Fruit fly (Drosophila melanogaster): ENCODE results near the gene Mi-2.

The Mi-2 gene

dm6 chr3L:19834143-19834794 lies 75.7 kb downstream of the Mi-2 start, which contains the start of the genes trc and CG32221 (continued):
- TF ChIP-seq knrl (GFP tag; IDR thresholded peaks at IDR 0.05; ENCODE audit: partially characterized antibody), result peak; percentile 73
- TF ChIP-seq CG13123 (GFP tag; optimal IDR thresholded peaks at IDR 0.05), result peak; percentile 99
- no peak for TF ChIP-seq Bteb2 (GFP tag; optimal IDR thresholded peaks at IDR 0.05)
- no peak for TF ChIP-seq CG6175 (GFP tag; IDR thresholded peaks at IDR 0.05)
- peak; percentile 74 for TF ChIP-seq Sry-δ (GFP tag; optimal IDR thresholded peaks at IDR 0.05)
- TF ChIP-seq Lim3 (GFP tag; IDR thresholded peaks at IDR 0.05), result no peak
- no peak for TF ChIP-seq D19A (tag; optimal IDR thresholded peaks at IDR 0.05)
- TF ChIP-seq stc (GFP tag; IDR thresholded peaks at IDR 0.05), result 0 out of 2 replicates have a peak, but pooled peaks have one; percentile 23
- TF ChIP-seq CG10654 (GFP tag; optimal IDR thresholded peaks at IDR 0.05), result peak; percentile 10
- TF ChIP-seq ken (GFP tag; IDR thresholded peaks at IDR 0.05), result peak; percentile 53; the same call in 2 of the 3 replicates
- peak; percentile 39 for TF ChIP-seq wek (GFP tag; optimal IDR thresholded peaks at IDR 0.05)
- TF ChIP-seq CG10321 (GFP tag; IDR thresholded peaks at IDR 0.05), result peak; percentile 21; the same call in 1 of the 2 replicates
- TF ChIP-seq chinmo (GFP tag; IDR thresholded peaks at IDR 0.05; ENCODE audit: partially characterized antibody), result no peak
- TF ChIP-seq Dad (GFP tag; optimal IDR thresholded peaks at IDR 0.05), result peak; percentile 14
- no peak for TF ChIP-seq CG7745 (tag; optimal IDR thresholded peaks at IDR 0.05)
- TF ChIP-seq insv (GFP tag; optimal IDR thresholded peaks at IDR 0.05), result peak in 1 of 2 experiments; percentile 47
- peak; percentile 78 for TF ChIP-seq NFAT (GFP tag; IDR thresholded peaks at IDR 0.05)
- no peak for TF ChIP-seq CG10565 (GFP tag; optimal IDR thresholded peaks at IDR 0.05)
- peak; percentile 48 for TF ChIP-seq Sin3A (optimal IDR thresholded peaks at IDR 0.05)
- no peak for TF ChIP-seq gcm2 (GFP tag; optimal IDR thresholded peaks at IDR 0.05)
- TF ChIP-seq CG3163 (GFP tag; optimal IDR thresholded peaks at IDR 0.05), result no peak
- no peak for TF ChIP-seq cato (GFP tag; optimal IDR thresholded peaks at IDR 0.05; ENCODE audit: borderline replicate concordance)
- no peak for TF ChIP-seq wdn (GFP tag; IDR thresholded peaks at IDR 0.05)
- TF ChIP-seq ci (GFP tag; IDR thresholded peaks at IDR 0.05), result peak; percentile 81
- TF ChIP-seq Fer3 (tag; optimal IDR thresholded peaks at IDR 0.05), result no peak
- no peak for TF ChIP-seq B-H1 (GFP tag; IDR thresholded peaks at IDR 0.05)
- TF ChIP-seq Elba2 (GFP tag; optimal IDR thresholded peaks at IDR 0.05), result no peak
- TF ChIP-seq CG7786 (GFP tag; optimal IDR thresholded peaks at IDR 0.05), result no peak
- TF ChIP-seq Spps (tag; optimal IDR thresholded peaks at IDR 0.05), result no peak
- no peak for TF ChIP-seq fru (optimal IDR thresholded peaks at IDR 0.05)
- no peak for TF ChIP-seq h (optimal IDR thresholded peaks at IDR 0.05)
- TF ChIP-seq CG1529 (GFP tag; optimal IDR thresholded peaks at IDR 0.05), result no peak
- peak; percentile 51 for TF ChIP-seq CG6765 (GFP tag; optimal IDR thresholded peaks at IDR 0.05)
- TF ChIP-seq CG8478 (optimal IDR thresholded peaks at IDR 0.05), result no peak
- no peak for TF ChIP-seq Dfd (GFP tag; optimal IDR thresholded peaks at IDR 0.05)
- TF ChIP-seq z (GFP tag; IDR thresholded peaks at IDR 0.05), result no peak
- no peak for TF ChIP-seq CG18476 (GFP tag; optimal IDR thresholded peaks at IDR 0.05)
- no peak for TF ChIP-seq tio (GFP tag; optimal IDR thresholded peaks at IDR 0.05)
- peak; percentile 53; the same call in 2 of the 4 replicates for TF ChIP-seq Gug (GFP tag; IDR thresholded peaks at IDR 0.05)
- TF ChIP-seq pb (GFP tag; optimal IDR thresholded peaks at IDR 0.05), result no peak
- TF ChIP-seq CG34422 (GFP tag; IDR thresholded peaks at IDR 0.05), result peak; percentile 80
- no peak for TF ChIP-seq btn (GFP tag; optimal IDR thresholded peaks at IDR 0.05)
- TF ChIP-seq pzg (GFP tag; optimal IDR thresholded peaks at IDR 0.05), result peak; percentile 88
- TF ChIP-seq MESR4 (GFP tag; optimal IDR thresholded peaks at IDR 0.05), result peak; percentile 89
- TF ChIP-seq CG17568 (GFP tag; optimal IDR thresholded peaks at IDR 0.05), result no peak
- TF ChIP-seq NfI (GFP tag; optimal IDR thresholded peaks at IDR 0.05), result peak; percentile 84
- TF ChIP-seq Side (GFP tag; optimal IDR thresholded peaks at IDR 0.05), result peak; percentile 46
- no peak for TF ChIP-seq Optix (GFP tag; IDR thresholded peaks at IDR 0.05)
- TF ChIP-seq jumu (GFP tag; optimal IDR thresholded peaks at IDR 0.05), result no peak
- no peak for TF ChIP-seq CG31441 (GFP tag; IDR thresholded peaks at IDR 0.05)
- TF ChIP-seq CG2678 (tag; optimal IDR thresholded peaks at IDR 0.05), result no peak

Measured in whole organism, embryonic.